Worm (Caenorhabditis elegans) whole organism, young adult: ENCODE results near the gene rmd-2.
"Not testable (repeated sequence)": the region's sequence is repeated elsewhere in the genome, so short reads cannot be mapped to it uniquely, and the experiment has no call there.

Source experiments
- B0336.3 ChIP-seq: fragments of 200-800 bp; sonication (Bioruptor generic); IDR thresholded peaks from 2 replicates; pipeline ENCODE4 v1.3.6; 2022; ENCODE audit warnings: missing genetic modification characterization, missing compliant biosample characterization
- C06A6.2 ChIP-seq: fragments of 200-800 bp; sonication (Bioruptor generic); conservative IDR thresholded peaks from 2 replicates; pipeline ENCODE4 v1.3.6; 2022; ENCODE audit warnings: missing genetic modification characterization, missing compliant biosample characterization
- D2030.7 ChIP-seq: fragments of 200-800 bp; sonication (Bioruptor generic); IDR thresholded peaks from 2 replicates; pipeline ENCODE4 v1.3.6; 2022; ENCODE audit warnings: missing genetic modification reagents, missing genetic modification characterization, missing compliant biosample characterization
- F22D6.2 ChIP-seq: sonication (generic microtip); optimal IDR thresholded peaks from 2 replicates; lab custom pipeline; 2016; ENCODE audit warnings: mild to moderate bottlenecking, missing genetic modification characterization, missing compliant biosample characterization
- F33H1.4 ChIP-seq: fragments of 200-800 bp; sonication (Bioruptor generic); IDR thresholded peaks from 2 replicates; pipeline ENCODE4 v1.3.6; 2022; ENCODE audit warnings: missing genetic modification reagents, missing genetic modification characterization, missing compliant biosample characterization
- F52B5.7 ChIP-seq: sonication (generic microtip); optimal IDR thresholded peaks from 2 replicates; lab custom pipeline; 2016; ENCODE audit warnings: mild to moderate bottlenecking, missing genetic modification characterization, missing compliant biosample characterization
- F55B11.4 ChIP-seq: sonication (generic microtip); optimal IDR thresholded peaks from 2 replicates; lab custom pipeline; 2016; ENCODE audit warnings: missing compliant biosample characterization, missing genetic modification characterization, borderline replicate concordance; ENCODE audit not compliant: insufficient read depth
- Y53G8AR.9 ChIP-seq: fragments of 200-800 bp; sonication (Bioruptor generic); conservative IDR thresholded peaks from 2 replicates; pipeline ENCODE4 v1.3.6; 2022; ENCODE audit warnings: missing genetic modification reagents, missing genetic modification characterization, missing compliant biosample characterization
- Y67H2A.10 ChIP-seq: fragments of 200-800 bp; sonication (Bioruptor generic); conservative IDR thresholded peaks from 2 replicates; pipeline ENCODE4 v1.3.6; 2022; ENCODE audit warnings: missing genetic modification reagents, missing genetic modification characterization, missing compliant biosample characterization
- aptf-2 ChIP-seq: fragments of 200-800 bp; sonication (Bioruptor generic); conservative IDR thresholded peaks from 2 replicates; pipeline ENCODE4 v1.3.6; 2022; ENCODE audit warnings: missing genetic modification reagents, missing genetic modification characterization, missing compliant biosample characterization
- aptf-3 ChIP-seq: fragments of 200-800 bp; sonication (Bioruptor generic); IDR thresholded peaks from 2 replicates; pipeline ENCODE4 v1.3.6; 2022; ENCODE audit warnings: missing genetic modification characterization, missing compliant biosample characterization
- athp-1 ChIP-seq: sonication (generic microtip); optimal IDR thresholded peaks from 2 replicates; lab custom pipeline; 2017; ENCODE audit warnings: mild to moderate bottlenecking, missing genetic modification characterization, missing compliant biosample characterization
- attf-3 ChIP-seq: fragments of 200-800 bp; sonication (Bioruptor generic); conservative IDR thresholded peaks from 2 replicates; pipeline ENCODE4 v1.3.6; 2022; ENCODE audit warnings: missing genetic modification reagents, missing genetic modification characterization, missing compliant biosample characterization
- attf-5 ChIP-seq: fragments of 200-800 bp; sonication (Bioruptor generic); optimal IDR thresholded peaks from 2 replicates; lab custom pipeline; 2018; ENCODE audit warnings: mild to moderate bottlenecking, missing genetic modification characterization, missing compliant biosample characterization
- bed-2 ChIP-seq: fragments of 200-800 bp; sonication (Bioruptor generic); IDR thresholded peaks from 2 replicates; pipeline ENCODE4 v1.3.6; 2022; ENCODE audit warnings: missing genetic modification reagents, missing genetic modification characterization, missing compliant biosample characterization
- ceh-100 ChIP-seq: fragments of 200-800 bp; sonication (Bioruptor generic); IDR thresholded peaks from 2 replicates; pipeline ENCODE4 v1.3.6; 2022; ENCODE audit warnings: missing genetic modification reagents, missing genetic modification characterization, missing compliant biosample characterization
- ceh-27 ChIP-seq: fragments of 200-800 bp; sonication (Bioruptor generic); optimal IDR thresholded peaks from 2 replicates; lab custom pipeline; 2018; ENCODE audit warnings: mild to moderate bottlenecking, missing genetic modification characterization, moderate library complexity, missing compliant biosample characterization
- chd-7 ChIP-seq: sonication (generic microtip); optimal IDR thresholded peaks from 2 replicates; lab custom pipeline; 2016; ENCODE audit warnings: mild to moderate bottlenecking, missing genetic modification characterization, moderate library complexity, missing compliant biosample characterization
- dox-1 ChIP-seq: fragments of 200-800 bp; sonication (Bioruptor generic); IDR thresholded peaks from 2 replicates; pipeline ENCODE4 v1.3.6; 2022; ENCODE audit warnings: missing genetic modification reagents, missing genetic modification characterization, missing compliant biosample characterization
- egl-18 ChIP-seq: fragments of 200-800 bp; sonication (Bioruptor generic); IDR thresholded peaks from 2 replicates; pipeline ENCODE4 v1.3.6; 2022; ENCODE audit warnings: missing genetic modification reagents, missing genetic modification characterization, missing compliant biosample characterization
- egl-44 ChIP-seq: fragments of 200-800 bp; sonication (Bioruptor generic); IDR thresholded peaks from 2 replicates; pipeline ENCODE4 v1.3.6; 2022; ENCODE audit warnings: missing genetic modification reagents, missing genetic modification characterization, missing compliant biosample characterization
- egrh-3 ChIP-seq: fragments of 200-800 bp; sonication (Bioruptor generic); IDR thresholded peaks from 2 replicates; pipeline ENCODE4 v1.3.6; 2022; ENCODE audit warnings: missing genetic modification reagents, missing genetic modification characterization, missing compliant biosample characterization
- ekl-4 ChIP-seq: fragments of 200-800 bp; sonication (Bioruptor generic); IDR thresholded peaks from 2 replicates; pipeline ENCODE4 v1.3.6; 2022; ENCODE audit warnings: missing genetic modification reagents, missing genetic modification characterization, missing compliant biosample characterization
- hmg-1.2 ChIP-seq: fragments of 200-800 bp; sonication (Bioruptor generic); IDR thresholded peaks from 2 replicates; pipeline ENCODE4 v1.3.6; 2022; ENCODE audit warnings: missing genetic modification reagents, missing genetic modification characterization, missing compliant biosample characterization
- hrde-1 ChIP-seq: sonication (generic microtip); optimal IDR thresholded peaks from 2 replicates; lab custom pipeline; 2016; ENCODE audit warnings: missing genetic modification characterization, mild to moderate bottlenecking, missing compliant biosample characterization, moderate library complexity, missing genotype, missing genetic modification reagents, borderline replicate concordance
- hsf-1 ChIP-seq: fragments of 200-800 bp; sonication (Bioruptor generic); IDR thresholded peaks from 2 replicates; pipeline ENCODE4 v1.3.6; 2022; ENCODE audit warnings: missing genetic modification reagents, missing genetic modification characterization, missing compliant biosample characterization
- lin-26 ChIP-seq: fragments of 200-800 bp; sonication (Bioruptor generic); IDR thresholded peaks from 2 replicates; pipeline ENCODE4 v1.3.6; 2022; ENCODE audit warnings: missing genetic modification reagents, missing genetic modification characterization, missing compliant biosample characterization
- lin-40 ChIP-seq: sonication (generic microtip); optimal IDR thresholded peaks from 2 replicates; lab custom pipeline; 2016; ENCODE audit warnings: missing genetic modification characterization, mild to moderate bottlenecking, missing compliant biosample characterization, missing genotype, missing genetic modification reagents
- lin-54 ChIP-seq: fragments of 200-800 bp; sonication (Bioruptor generic); optimal IDR thresholded peaks from 2 replicates; lab custom pipeline; 2018; ENCODE audit warnings: mild to moderate bottlenecking, missing genetic modification characterization, missing compliant biosample characterization
- madf-6 ChIP-seq: fragments of 200-800 bp; sonication (Bioruptor generic); IDR thresholded peaks from 2 replicates; pipeline ENCODE4 v1.3.6; 2022; ENCODE audit warnings: missing genetic modification reagents, missing genetic modification characterization, missing compliant biosample characterization
- mcd-1 ChIP-seq: fragments of 200-800 bp; sonication (Bioruptor generic); IDR thresholded peaks from 2 replicates; pipeline ENCODE4 v1.3.6; 2022; ENCODE audit warnings: missing genetic modification reagents, missing genetic modification characterization, missing compliant biosample characterization
- nfyb-1 ChIP-seq: fragments of 200-800 bp; sonication (Bioruptor generic); IDR thresholded peaks from 2 replicates; pipeline ENCODE4 v1.3.6; 2022; ENCODE audit warnings: missing genetic modification reagents, missing genetic modification characterization, missing compliant biosample characterization
- nhr-90 ChIP-seq: sonication (generic microtip); optimal IDR thresholded peaks from 2 replicates; lab custom pipeline; 2016; ENCODE audit warnings: missing genotype, mild to moderate bottlenecking, missing genetic modification characterization, missing compliant biosample characterization
- pbrm-1 ChIP-seq: fragments of 200-800 bp; sonication (Bioruptor generic); IDR thresholded peaks from 2 replicates; pipeline ENCODE4 v1.3.6; 2022; ENCODE audit warnings: missing genetic modification reagents, missing genetic modification characterization, missing compliant biosample characterization
- rcor-1 ChIP-seq: fragments of 200-800 bp; sonication (Bioruptor generic); IDR thresholded peaks from 2 replicates; pipeline ENCODE4 v1.3.6; 2022; ENCODE audit warnings: missing genetic modification reagents, missing genetic modification characterization, missing compliant biosample characterization
- snpc-3.4 ChIP-seq: sonication (generic microtip); optimal IDR thresholded peaks from 2 replicates; lab custom pipeline; 2017; ENCODE audit warnings: missing genetic modification characterization, mild to moderate bottlenecking, missing compliant biosample characterization, antibody characterized with exemption, moderate library complexity, missing genotype, missing genetic modification reagents
- snpc-4 ChIP-seq, 5 experiments: fragments of 150-350 bp in 1 of 5; sonication (generic microtip) in 4 of 5; optimal IDR thresholded peaks; 2 replicates each; lab custom pipeline; 2014 to 2018; ENCODE audit warnings: missing genetic modification characterization in 5 of 5, missing biosample characterization in 3 of 5, antibody characterized with exemption in 2 of 5, mild to moderate bottlenecking in 2 of 5, missing compliant biosample characterization in 2 of 5, missing genotype in 2 of 5, moderate library complexity in 2 of 5, missing genetic modification reagents in 1 of 5
- xnd-1 ChIP-seq: sonication (generic microtip); optimal IDR thresholded peaks from 2 replicates; lab custom pipeline; 2016; ENCODE audit warnings: missing genotype, missing genetic modification reagents, missing genetic modification characterization, missing compliant biosample characterization
- ztf-26 ChIP-seq: sonication (generic microtip); optimal IDR thresholded peaks from 2 replicates; lab custom pipeline; 2017; ENCODE audit warnings: missing genetic modification characterization, missing compliant biosample characterization
- ztf-28 ChIP-seq: fragments of 200-800 bp; sonication (Bioruptor generic); IDR thresholded peaks from 2 replicates; pipeline ENCODE4 v1.3.6; 2022; ENCODE audit warnings: missing genetic modification reagents, missing genetic modification characterization, missing compliant biosample characterization
- ztf-6 ChIP-seq: fragments of 200-800 bp; sonication (Bioruptor generic); IDR thresholded peaks from 2 replicates; pipeline ENCODE4 v1.3.6; 2022; ENCODE audit warnings: missing genetic modification reagents, missing genetic modification characterization, missing compliant biosample characterization

Gene rmd-2

DNA sequence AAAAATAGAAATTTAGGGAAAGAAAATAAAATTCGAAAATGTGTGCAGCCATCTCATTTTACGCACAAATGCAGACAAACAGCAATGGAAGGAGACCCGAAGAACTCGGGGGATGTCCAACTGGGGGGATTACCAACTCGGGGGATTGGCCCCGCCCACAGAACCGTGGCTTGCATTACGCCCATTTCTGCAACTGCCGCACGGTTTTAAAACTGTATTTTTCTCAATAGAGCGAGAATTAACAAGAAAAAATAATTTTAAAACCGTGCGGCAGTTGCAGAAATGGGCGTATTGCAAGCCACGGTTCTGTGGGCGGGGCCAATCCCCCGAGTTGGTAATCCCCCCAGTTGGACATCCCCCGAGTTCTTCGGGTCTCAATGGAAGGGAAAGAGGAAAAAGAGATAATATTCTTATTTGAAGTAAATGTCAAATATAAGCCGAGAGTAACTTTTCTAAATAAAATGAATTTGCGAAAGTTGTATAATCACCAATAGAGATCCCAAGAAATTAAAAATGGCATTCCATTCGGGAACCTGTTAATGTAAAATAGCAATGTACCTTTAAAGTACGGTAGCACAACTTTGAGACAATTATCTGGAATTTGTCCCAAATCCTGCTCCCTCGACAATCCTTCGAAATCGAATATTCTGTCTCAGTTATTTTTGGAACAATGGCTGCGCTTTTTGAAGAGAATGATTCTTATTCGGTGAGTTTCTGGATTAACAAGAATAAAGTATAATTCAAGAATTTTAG is 5.2 kb downstream of the rmd-2 start, which contains the start of the genes ruvb-1 and tofu-1 (continued):
- TF ChIP-seq mcd-1 (GFP tag; lab: Robert Waterston, UW) = peak; percentile 91
- 0 out of 2 replicates have a peak, but pooled peaks have one; percentile 15 for TF ChIP-seq B0336.3 (GFP tag; lab: Robert Waterston, UW)
- TF ChIP-seq Y53G8AR.9 (GFP tag; lab: Robert Waterston, UW) = peak; percentile 64
- TF ChIP-seq nhr-90 (tag; lab: Kevin White, UChicago) = peak; percentile 29
- TF ChIP-seq lin-54 (GFP tag; lab: Kevin White, UChicago) = peak; percentile 23
- peak; percentile 74; the same call in 1 of the 2 replicates for TF ChIP-seq pbrm-1 (GFP tag; lab: Robert Waterston, UW)
- TF ChIP-seq rcor-1 = peak; percentile 59
- TF ChIP-seq snpc-4 (GFP tag; optimal IDR thresholded peaks at IDR 0.05; lab: Kevin White, UChicago) = not testable (repeated sequence)
- peak in 2 of 4 experiments; percentile 47 to 62 for TF ChIP-seq snpc-4 (tag; optimal IDR thresholded peaks at IDR 0.05; lab: Kevin White, UChicago)
- TF ChIP-seq dox-1 (GFP tag; lab: Robert Waterston, UW) = peak; percentile 54; the same call in 1 of the 2 replicates
- TF ChIP-seq C06A6.2 (GFP tag; lab: Robert Waterston, UW) = peak; percentile 94
- TF ChIP-seq ceh-100 (GFP tag; lab: Robert Waterston, UW) = peak; percentile 97
- TF ChIP-seq nfyb-1 (GFP tag; lab: Robert Waterston, UW) = peak; percentile 80; the same call in 1 of the 2 replicates
- TF ChIP-seq aptf-2 (GFP tag; lab: Robert Waterston, UW) = 0 out of 2 replicates have a peak, but pooled peaks have one; percentile 62
- peak; percentile 35 for TF ChIP-seq D2030.7 (GFP tag; lab: Robert Waterston, UW)
- TF ChIP-seq athp-1 (tag; lab: Kevin White, UChicago) = peak; percentile 43
- peak; percentile 58 for TF ChIP-seq ztf-26 (tag; lab: Kevin White, UChicago)
- peak; percentile 57 for TF ChIP-seq egrh-3 (GFP tag; lab: Robert Waterston, UW)
- TF ChIP-seq bed-2 (GFP tag; lab: Robert Waterston, UW) = 0 out of 2 replicates have a peak, but pooled peaks have one; percentile 56
- peak; percentile 33; the same call in 1 of the 2 replicates for TF ChIP-seq lin-26 (GFP tag; lab: Robert Waterston, UW)
- peak; percentile 74 for TF ChIP-seq attf-5
- TF ChIP-seq lin-40 (tag; lab: Kevin White, UChicago) = peak; percentile 90
- peak; percentile 59 for TF ChIP-seq ceh-27 (GFP tag; lab: Kevin White, UChicago)
- peak; percentile 60; the same call in 1 of the 2 replicates for TF ChIP-seq ekl-4
- TF ChIP-seq xnd-1 (tag; lab: Kevin White, UChicago) = peak; percentile 44
- 0 out of 2 replicates have a peak, but pooled peaks have one; percentile 38 for TF ChIP-seq hsf-1
- 0 out of 2 replicates have a peak, but pooled peaks have one; percentile 52 for TF ChIP-seq ztf-28 (GFP tag; lab: Robert Waterston, UW)
- TF ChIP-seq Y67H2A.10 (GFP tag; lab: Robert Waterston, UW) = 0 out of 2 replicates have a peak, but pooled peaks have one; percentile 47

DNA sequence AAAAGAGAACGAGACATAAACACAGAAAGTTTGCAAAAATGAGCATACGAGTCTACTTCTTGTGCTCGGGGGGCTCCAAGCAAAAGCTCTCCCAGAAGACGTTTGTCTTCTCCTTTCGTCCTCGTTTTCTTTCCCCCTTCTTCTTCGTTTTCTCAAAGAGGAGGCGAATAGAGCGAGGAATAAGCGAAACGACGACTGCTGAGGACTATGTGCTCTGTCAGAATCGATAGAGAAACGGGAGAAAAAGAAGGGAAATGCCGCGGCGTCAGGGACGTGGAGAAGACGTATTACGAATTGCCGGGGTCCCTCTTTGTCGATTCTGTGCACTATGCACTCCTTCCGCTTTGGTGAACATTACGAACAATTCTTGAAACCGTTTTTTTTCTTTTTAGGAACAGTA is 7.7 kb downstream of the rmd-2 start:
- TF ChIP-seq pbrm-1 (GFP tag; lab: Robert Waterston, UW) (peak; percentile 58; the same call in 1 of the 2 replicates), lin-40 (tag; lab: Kevin White, UChicago) (no peak), egl-44 (no peak), lin-26 (GFP tag; lab: Robert Waterston, UW) (peak; percentile 45; the same call in 1 of the 2 replicates), hrde-1 (tag; lab: Kevin White, UChicago) (peak; percentile 21), attf-3 (0 out of 2 replicates have a peak, but pooled peaks have one; percentile 23), ztf-6 (no peak), F33H1.4 (GFP tag; lab: Robert Waterston, UW) (no peak), F52B5.7 (tag; lab: Kevin White, UChicago) (no peak), hmg-1.2 (GFP tag; lab: Robert Waterston, UW) (0 out of 2 replicates have a peak, but pooled peaks have one; percentile 19), C06A6.2 (GFP tag; lab: Robert Waterston, UW) (no peak), B0336.3 (GFP tag; lab: Robert Waterston, UW) (peak; percentile 84), snpc-3.4 (tag; lab: Kevin White, UChicago) (peak; percentile 16), F22D6.2 (tag; lab: Kevin White, UChicago) (no peak), attf-5 (peak; percentile 28), F55B11.4 (no peak), madf-6 (GFP tag; lab: Robert Waterston, UW) (peak; percentile 50; the same call in 1 of the 2 replicates), D2030.7 (GFP tag; lab: Robert Waterston, UW) (peak; percentile 41), aptf-3 (no peak), snpc-4 (GFP tag; optimal IDR thresholded peaks at IDR 0.05; lab: Kevin White, UChicago) (no peak), snpc-4 (tag; optimal IDR thresholded peaks at IDR 0.05; lab: Kevin White, UChicago) (peak in 2 of 4 experiments; percentile 24 to 26), rcor-1 (peak; percentile 20; the same call in 1 of the 2 replicates), chd-7 (tag; lab: Kevin White, UChicago) (peak; percentile 24), ekl-4 (peak; percentile 46; the same call in 1 of the 2 replicates), bed-2 (GFP tag; lab: Robert Waterston, UW) (no peak), egl-18 (GFP tag; lab: Robert Waterston, UW) (peak; percentile 71; the same call in 1 of the 2 replicates)
